Fruit fly (Drosophila melanogaster) whole organism, embryonic: ENCODE measurements around the gene Andorra.

ENCODE experiments used
- Adf1 ChIP-seq: fragments of 200-800 bp; sonication (Bioruptor generic); IDR thresholded peaks from 2 replicates; pipeline ENCODE4 v1.3.6; 2022; ENCODE audit warnings: missing biosample characterization, missing genetic modification characterization
- CG10654 ChIP-seq: fragments of 200-800 bp; sonication (Bioruptor generic); optimal IDR thresholded peaks from 2 replicates; lab custom pipeline; 2016; ENCODE audit warnings: missing biosample characterization, missing genetic modification characterization
- CG11085 ChIP-seq: fragments of 200-800 bp; sonication (Bioruptor generic); IDR thresholded peaks from 2 replicates; pipeline ENCODE4 v1.3.6; 2022; ENCODE audit warnings: missing biosample characterization, missing genetic modification characterization
- CG11560 ChIP-seq: fragments of 200-800 bp; sonication (Bioruptor generic); IDR thresholded peaks from 3 replicates; pipeline ENCODE4 v1.3.6; 2022; ENCODE audit warnings: missing biosample characterization, missing genetic modification characterization
- CG12391 ChIP-seq: fragments of 200-800 bp; sonication (Bioruptor generic); optimal IDR thresholded peaks from 3 replicates; lab custom pipeline; 2018; ENCODE audit warnings: missing biosample characterization, mild to moderate bottlenecking, missing genetic modification characterization, moderate library complexity
- CG13296 ChIP-seq: fragments of 200-800 bp; sonication (Bioruptor generic); optimal IDR thresholded peaks from 3 replicates; lab custom pipeline; 2018; ENCODE audit warnings: missing biosample characterization, mild to moderate bottlenecking, missing genetic modification characterization
- CG14667 ChIP-seq: fragments of 200-800 bp; sonication (Bioruptor generic); IDR thresholded peaks from 2 replicates; pipeline ENCODE4 v1.3.6; 2022; ENCODE audit warnings: missing biosample characterization, missing genetic modification characterization
- CG15514 ChIP-seq: fragments of 200-800 bp; sonication (Bioruptor generic); optimal IDR thresholded peaks from 3 replicates; lab custom pipeline; 2017; ENCODE audit warnings: missing biosample characterization, missing genetic modification characterization, mild to moderate bottlenecking, moderate library complexity, missing genetic modification reagents
- CG17186 ChIP-seq: fragments of 200-800 bp; sonication (Bioruptor generic); optimal IDR thresholded peaks from 3 replicates; lab custom pipeline; 2017; ENCODE audit warnings: missing biosample characterization, missing genetic modification reagents, missing genetic modification characterization
- CG17612 ChIP-seq: fragments of 200-800 bp; sonication (Bioruptor generic); IDR thresholded peaks from 2 replicates; pipeline ENCODE4 v1.3.6; 2022; ENCODE audit warnings: missing biosample characterization, missing genetic modification characterization
- CG18011 ChIP-seq: fragments of 200-800 bp; sonication (Bioruptor generic); optimal IDR thresholded peaks from 2 replicates; lab custom pipeline; 2017; ENCODE audit warnings: missing biosample characterization, missing genetic modification characterization, mild to moderate bottlenecking, moderate library complexity, missing genotype
- CG18262 ChIP-seq: fragments of 200-800 bp; optimal IDR thresholded peaks from 3 replicates; lab custom pipeline; 2019; ENCODE audit warnings: missing biosample characterization, mild to moderate bottlenecking, missing genetic modification characterization, moderate library complexity
- CG18599 ChIP-seq: fragments of 200-800 bp; sonication (Bioruptor generic); optimal IDR thresholded peaks from 3 replicates; lab custom pipeline; 2017; ENCODE audit warnings: missing biosample characterization, missing genetic modification characterization, mild to moderate bottlenecking, moderate library complexity, missing genetic modification reagents
- CG2199 ChIP-seq: fragments of 200-800 bp; sonication (Bioruptor generic); IDR thresholded peaks from 3 replicates; pipeline ENCODE4 v1.3.6; 2022; ENCODE audit warnings: missing biosample characterization, missing genetic modification characterization
- CG3065 ChIP-seq: fragments of 200-800 bp; sonication (Bioruptor generic); optimal IDR thresholded peaks from 2 replicates; lab custom pipeline; 2016; ENCODE audit warnings: missing biosample characterization, missing genetic modification characterization
- CG5245 ChIP-seq: fragments of 200-800 bp; sonication (Bioruptor generic); optimal IDR thresholded peaks from 3 replicates; lab custom pipeline; 2016; ENCODE audit warnings: missing biosample characterization, missing genetic modification characterization
- CG6765 ChIP-seq: fragments of 200-800 bp; sonication (Bioruptor generic); optimal IDR thresholded peaks from 3 replicates; lab custom pipeline; 2017; ENCODE audit warnings: missing biosample characterization, mild to moderate bottlenecking, missing genetic modification characterization
- CG6854 ChIP-seq: fragments of 200-800 bp; sonication (Bioruptor generic); optimal IDR thresholded peaks from 3 replicates; lab custom pipeline; 2017; ENCODE audit warnings: missing biosample characterization, mild to moderate bottlenecking, missing genetic modification characterization
- CG7556 ChIP-seq: fragments of 200-800 bp; sonication (Bioruptor generic); optimal IDR thresholded peaks from 2 replicates; lab custom pipeline; 2017; ENCODE audit warnings: missing biosample characterization, mild to moderate bottlenecking, missing genetic modification characterization
- CG8359 ChIP-seq: fragments of 200-800 bp; sonication (Bioruptor generic); optimal IDR thresholded peaks from 2 replicates; lab custom pipeline; 2017; ENCODE audit warnings: missing biosample characterization, mild to moderate bottlenecking, missing genetic modification characterization, borderline replicate concordance
- Dfd ChIP-seq, 2 experiments: fragments of >200 bp; optimal IDR thresholded peaks; 2 replicates each; lab custom pipeline; 2017; ENCODE audit warnings: missing biosample characterization in 2 of 2, missing genetic modification characterization in 2 of 2
- Dip3 ChIP-seq: fragments of 200-800 bp; sonication (Bioruptor generic); optimal IDR thresholded peaks from 3 replicates; lab custom pipeline; 2016; ENCODE audit warnings: missing biosample characterization, missing genetic modification characterization
- Dll ChIP-seq: fragments of 200-800 bp; sonication (Bioruptor generic); IDR thresholded peaks from 4 replicates; pipeline ENCODE4 v1.3.6; 2022; ENCODE audit warnings: missing biosample characterization, missing genetic modification characterization; ENCODE audit not compliant: partially characterized antibody
- Doc3 ChIP-seq: fragments of 200-800 bp; sonication (Bioruptor generic); IDR thresholded peaks from 3 replicates; pipeline ENCODE4 v1.3.6; 2022; ENCODE audit warnings: missing biosample characterization, missing genetic modification characterization; ENCODE audit not compliant: partially characterized antibody
- Eip74EF ChIP-seq, 2 experiments: fragments of 200-800 bp in 1 of 2; fragments of >200 bp in 1 of 2; sonication (Bioruptor generic) in 1 of 2; optimal IDR thresholded peaks; 2 replicates each; lab custom pipeline; 2017 to 2019; ENCODE audit warnings: missing biosample characterization in 2 of 2, missing genetic modification characterization in 2 of 2, mild to moderate bottlenecking in 1 of 2, moderate library complexity in 1 of 2
- GATAe ChIP-seq: fragments of 200-800 bp; sonication (Bioruptor generic); conservative IDR thresholded peaks from 2 replicates; pipeline ENCODE4 v1.3.6; 2022; ENCODE audit warnings: missing biosample characterization, missing genetic modification characterization
- HLH4C ChIP-seq: fragments of 200-800 bp; sonication (Bioruptor generic); IDR thresholded peaks from 3 replicates; pipeline ENCODE4 v1.3.6; 2022; ENCODE audit warnings: missing biosample characterization, missing genetic modification characterization; ENCODE audit not compliant: partially characterized antibody
- HmgZ ChIP-seq: fragments of 200-800 bp; sonication (Bioruptor generic); optimal IDR thresholded peaks from 2 replicates; lab custom pipeline; 2018; ENCODE audit warnings: missing biosample characterization, mild to moderate bottlenecking, missing genetic modification characterization
- Hmx ChIP-seq: fragments of 200-800 bp; sonication (Bioruptor generic); optimal IDR thresholded peaks from 2 replicates; lab custom pipeline; 2016; ENCODE audit warnings: missing biosample characterization, missing genetic modification characterization
- Lpt ChIP-seq: fragments of >200 bp; optimal IDR thresholded peaks from 2 replicates; lab custom pipeline; 2018; ENCODE audit warnings: missing biosample characterization, missing genetic modification characterization
- Optix ChIP-seq: fragments of 200-800 bp; sonication (Bioruptor generic); IDR thresholded peaks from 3 replicates; pipeline ENCODE4 v1.3.6; 2022; ENCODE audit warnings: missing biosample characterization, missing genetic modification characterization
- Ptx1 ChIP-seq: fragments of 200-800 bp; sonication (Bioruptor generic); IDR thresholded peaks from 2 replicates; pipeline ENCODE4 v1.3.6; 2022; ENCODE audit warnings: missing biosample characterization, missing genetic modification characterization
- Tbp ChIP-seq: fragments of >200 bp; optimal IDR thresholded peaks from 2 replicates; lab custom pipeline; 2018; ENCODE audit warnings: missing biosample characterization, missing genetic modification characterization
- Xrp1 ChIP-seq: fragments of 200-800 bp; sonication (Bioruptor generic); IDR thresholded peaks from 2 replicates; pipeline ENCODE4 v1.3.6; 2022; ENCODE audit warnings: missing biosample characterization, missing genetic modification characterization
- ato ChIP-seq: fragments of 200-800 bp; sonication (Bioruptor generic); IDR thresholded peaks from 2 replicates; pipeline ENCODE4 v1.3.6; 2022; ENCODE audit warnings: missing biosample characterization, missing genetic modification characterization; ENCODE audit not compliant: partially characterized antibody
- bbx ChIP-seq: fragments of 200-800 bp; sonication (Bioruptor generic); IDR thresholded peaks from 2 replicates; pipeline ENCODE4 v1.3.6; 2022; ENCODE audit warnings: missing biosample characterization, missing genetic modification characterization; ENCODE audit not compliant: partially characterized antibody
- cwo ChIP-seq: fragments of 200-800 bp; sonication (Bioruptor generic); optimal IDR thresholded peaks from 3 replicates; lab custom pipeline; 2017; ENCODE audit warnings: missing biosample characterization, missing genetic modification characterization, mild to moderate bottlenecking, moderate library complexity, missing genetic modification reagents
- en ChIP-seq: fragments of 200-800 bp; sonication (Bioruptor generic); optimal IDR thresholded peaks from 2 replicates; lab custom pipeline; 2016; ENCODE audit warnings: missing biosample characterization, missing genetic modification characterization
- gem ChIP-seq: fragments of 200-800 bp; sonication (Bioruptor generic); optimal IDR thresholded peaks from 2 replicates; lab custom pipeline; 2019; ENCODE audit warnings: missing biosample characterization, mild to moderate bottlenecking, missing genetic modification characterization, moderate library complexity
- hbn ChIP-seq: fragments of 200-800 bp; sonication (Bioruptor generic); IDR thresholded peaks from 2 replicates; pipeline ENCODE4 v1.3.6; 2022; ENCODE audit warnings: missing biosample characterization, missing genetic modification characterization; ENCODE audit not compliant: partially characterized antibody
- hth ChIP-seq: fragments of >200 bp; optimal IDR thresholded peaks from 2 replicates; lab custom pipeline; 2017; ENCODE audit warnings: inconsistent platforms
- jumu ChIP-seq: fragments of 200-800 bp; sonication (Bioruptor generic); optimal IDR thresholded peaks from 3 replicates; lab custom pipeline; 2016; ENCODE audit warnings: missing biosample characterization, missing genetic modification characterization
- nau ChIP-seq: fragments of 200-800 bp; sonication (Bioruptor generic); optimal IDR thresholded peaks from 3 replicates; lab custom pipeline; 2017; ENCODE audit warnings: missing biosample characterization, mild to moderate bottlenecking, missing genetic modification characterization, missing genetic modification reagents
- oc ChIP-seq: fragments of 200-800 bp; sonication (Bioruptor generic); optimal IDR thresholded peaks from 2 replicates; lab custom pipeline; 2018; ENCODE audit warnings: missing biosample characterization, mild to moderate bottlenecking, missing genetic modification characterization, moderate library complexity
- pnt ChIP-seq: fragments of 200-800 bp; sonication (Bioruptor generic); optimal IDR thresholded peaks from 3 replicates; lab custom pipeline; 2016; ENCODE audit warnings: missing biosample characterization, missing genetic modification characterization
- schlank ChIP-seq: fragments of 200-800 bp; sonication (Bioruptor generic); optimal IDR thresholded peaks from 2 replicates; lab custom pipeline; 2018; ENCODE audit warnings: missing biosample characterization, mild to moderate bottlenecking, missing genetic modification characterization
- slou ChIP-seq: fragments of 200-800 bp; sonication (Bioruptor generic); optimal IDR thresholded peaks from 3 replicates; lab custom pipeline; 2016; ENCODE audit warnings: missing biosample characterization, missing genetic modification characterization
- tna ChIP-seq: fragments of 200-800 bp; sonication (Bioruptor generic); IDR thresholded peaks from 2 replicates; pipeline ENCODE4 v1.3.6; 2022; ENCODE audit warnings: missing biosample characterization, missing genetic modification characterization; ENCODE audit not compliant: partially characterized antibody
- unc-4 ChIP-seq: fragments of 200-800 bp; sonication (Bioruptor generic); IDR thresholded peaks from 2 replicates; pipeline ENCODE4 v1.3.6; 2022; ENCODE audit warnings: missing biosample characterization, missing genetic modification characterization; ENCODE audit not compliant: partially characterized antibody
- unpg ChIP-seq: fragments of 200-800 bp; sonication (Bioruptor generic); optimal IDR thresholded peaks from 3 replicates; lab custom pipeline; 2018; ENCODE audit warnings: missing biosample characterization, mild to moderate bottlenecking, missing genetic modification characterization, moderate library complexity
- zf30C ChIP-seq: fragments of 200-800 bp; sonication (Bioruptor generic); optimal IDR thresholded peaks from 3 replicates; lab custom pipeline; 2018; ENCODE audit warnings: missing biosample characterization, mild to moderate bottlenecking, missing genetic modification characterization

The Andorra gene

dm6 chrX:18138297-18138696, 41.0 kb downstream of the Andorra start, which contains the start of gene CG43229 (continued):
- peak; percentile 5 for TF ChIP-seq nau (GFP tag; lab: Kevin White, UChicago)
- no peak for TF ChIP-seq CG2199
- no peak for TF ChIP-seq HmgZ (tag; lab: Kevin White, UChicago)
- TF ChIP-seq CG6765 (GFP tag; lab: Kevin White, UChicago) = no peak
- TF ChIP-seq GATAe (GFP tag; lab: Robert Waterston, UW) = no peak
- no peak for TF ChIP-seq Tbp (GFP tag; lab: Kevin White, UChicago)
- no peak for TF ChIP-seq CG18262 (tag; lab: Kevin White, UChicago)
- no peak for TF ChIP-seq Xrp1 (GFP tag; lab: Robert Waterston, UW)
- TF ChIP-seq en (GFP tag; lab: Kevin White, UChicago) = no peak
- TF ChIP-seq zf30C (GFP tag; lab: Kevin White, UChicago) = no peak
- TF ChIP-seq ato = peak; percentile 79
- peak; percentile 79 for TF ChIP-seq tna (GFP tag; lab: Robert Waterston, UW)
- TF ChIP-seq CG18011 (GFP tag; lab: Kevin White, UChicago) = no peak
- no peak for TF ChIP-seq CG18599 (GFP tag; lab: Kevin White, UChicago)
- TF ChIP-seq Dfd (GFP tag; optimal IDR thresholded peaks at IDR 0.05; lab: Kevin White, UChicago) = no peak
- no peak for TF ChIP-seq gem (tag; lab: Kevin White, UChicago)
- TF ChIP-seq CG17186 (GFP tag; lab: Kevin White, UChicago) = no peak
- TF ChIP-seq hth (lab: Kevin White, UChicago) = no peak
- no peak for TF ChIP-seq CG17612 (GFP tag; lab: Robert Waterston, UW)
- no peak for TF ChIP-seq CG11560 (tag; lab: Robert Waterston, UW)
- TF ChIP-seq CG14667 (GFP tag; lab: Robert Waterston, UW) = no peak
- TF ChIP-seq unc-4 = peak; percentile 63
- TF ChIP-seq Ptx1 = no peak
- TF ChIP-seq CG15514 (GFP tag; lab: Kevin White, UChicago) = peak; percentile 0
- peak; percentile 85 for TF ChIP-seq bbx (GFP tag; lab: Robert Waterston, UW)
- TF ChIP-seq CG6854 (GFP tag; lab: Kevin White, UChicago) = no peak
- no peak for TF ChIP-seq CG3065
- TF ChIP-seq hbn (GFP tag; lab: Robert Waterston, UW) = peak; percentile 61
- TF ChIP-seq CG12391 (tag; lab: Kevin White, UChicago) = no peak
- TF ChIP-seq CG5245 (GFP tag; lab: Kevin White, UChicago) = no peak
- TF ChIP-seq jumu (GFP tag; lab: Kevin White, UChicago) = no peak
- no peak for TF ChIP-seq CG11085
- no peak for TF ChIP-seq Lpt (GFP tag; lab: Kevin White, UChicago)
- no peak for TF ChIP-seq CG10654 (GFP tag; lab: Kevin White, UChicago)
- no peak for TF ChIP-seq schlank (tag; lab: Kevin White, UChicago)
- TF ChIP-seq Doc3 (GFP tag; lab: Robert Waterston, UW) = peak; percentile 53; the same call in 1 of the 3 replicates
- no peak for TF ChIP-seq Eip74EF (GFP tag; optimal IDR thresholded peaks at IDR 0.05; lab: Kevin White, UChicago)
- no peak for TF ChIP-seq unpg (GFP tag; lab: Kevin White, UChicago)
- TF ChIP-seq CG13296 = no peak
- no peak for TF ChIP-seq Dip3 (GFP tag; lab: Kevin White, UChicago)
- TF ChIP-seq Optix (GFP tag; lab: Robert Waterston, UW) = no peak
- no peak for TF ChIP-seq Hmx
- no peak for TF ChIP-seq cwo (GFP tag; lab: Kevin White, UChicago)
- no peak for TF ChIP-seq CG8359 (GFP tag; lab: Kevin White, UChicago)
- TF ChIP-seq CG7556 = no peak
- no peak for TF ChIP-seq pnt (GFP tag; lab: Kevin White, UChicago)
- TF ChIP-seq Dll = peak; percentile 71
- TF ChIP-seq HLH4C = peak; percentile 78
- no peak for TF ChIP-seq slou (GFP tag; lab: Kevin White, UChicago)
- no peak for TF ChIP-seq oc (tag; lab: Kevin White, UChicago)
- no peak for TF ChIP-seq Adf1 (GFP tag; lab: Robert Waterston, UW)
